Worm (Caenorhabditis elegans) whole organism, mixed stage, embryonic: ENCODE measurements around the gene cnc-10.

Experiments used
- hlh-1 ChIP-seq: fragments of 150-350 bp; optimal IDR thresholded peaks from 2 replicates; lab custom pipeline; 2014; ENCODE audit warnings: missing biosample characterization, missing genetic modification reagents, missing genetic modification characterization
- nhr-237 ChIP-seq: fragments of 150-350 bp; optimal IDR thresholded peaks from 2 replicates; lab custom pipeline; 2014; ENCODE audit warnings: missing biosample characterization, missing genetic modification characterization
- sptf-1 ChIP-seq: sonication (generic microtip); optimal IDR thresholded peaks from 2 replicates; lab custom pipeline; 2017; ENCODE audit warnings: mild to moderate bottlenecking, missing genetic modification characterization, moderate library complexity, missing compliant biosample characterization

DNA sequence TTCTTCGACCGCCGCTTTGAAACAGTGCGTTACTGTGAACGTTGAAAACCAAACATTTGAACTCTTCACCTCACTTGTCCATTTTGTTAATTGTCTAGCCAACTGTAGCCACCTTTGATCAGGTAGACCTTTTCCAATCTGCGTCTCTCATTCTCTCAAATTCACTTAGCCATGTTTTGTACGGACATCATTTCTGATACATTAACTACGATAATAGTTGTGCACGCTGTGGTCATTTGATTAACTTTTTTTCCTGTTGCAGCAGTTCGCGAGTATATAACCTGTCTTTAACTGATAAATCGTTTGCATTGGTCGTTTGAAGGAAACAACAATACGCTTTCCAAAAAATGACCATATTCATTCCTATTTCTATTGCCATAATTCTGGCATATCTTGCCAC is 34.4 kb downstream of the cnc-10 start, which contains the start of gene cyp-29A2:
- TF ChIP-seq sptf-1 (tag; lab: Kevin White, UChicago) (no peak), nhr-237 (no peak), hlh-1 (no peak)
